Fruit fly (Drosophila melanogaster) whole organism, embryonic: ENCODE data around the gene dib.

Experiments
- Atf6 ChIP-seq: fragments of 200-800 bp; sonication (Bioruptor generic); IDR thresholded peaks from 2 replicates; pipeline ENCODE4 v1.3.6; 2022; ENCODE audit warnings: missing biosample characterization, missing genetic modification characterization
- Awh ChIP-seq: fragments of 200-800 bp; sonication (Bioruptor generic); IDR thresholded peaks from 2 replicates; pipeline ENCODE4, ENCODE4 v1.3.6; 2022; ENCODE audit warnings: missing biosample characterization, missing genetic modification characterization
- Bdp1 ChIP-seq: fragments of 200-800 bp; sonication (Bioruptor generic); optimal IDR thresholded peaks from 3 replicates; lab custom pipeline; 2016; ENCODE audit warnings: missing biosample characterization, missing genetic modification characterization
- CG1233 ChIP-seq: fragments of 200-800 bp; sonication (Bioruptor generic); optimal IDR thresholded peaks from 4 replicates; lab custom pipeline; 2018; ENCODE audit warnings: missing biosample characterization, mild to moderate bottlenecking, missing genetic modification characterization
- CG13775 ChIP-seq: fragments of 200-800 bp; sonication (Bioruptor generic); optimal IDR thresholded peaks from 3 replicates; lab custom pipeline; 2017; ENCODE audit warnings: missing biosample characterization, mild to moderate bottlenecking, missing genetic modification characterization
- CG15514 ChIP-seq: fragments of 200-800 bp; sonication (Bioruptor generic); optimal IDR thresholded peaks from 3 replicates; lab custom pipeline; 2017; ENCODE audit warnings: missing biosample characterization, missing genetic modification characterization, mild to moderate bottlenecking, moderate library complexity, missing genetic modification reagents
- CG15601 ChIP-seq: fragments of 200-800 bp; sonication (Bioruptor generic); optimal IDR thresholded peaks from 3 replicates; lab custom pipeline; 2019; ENCODE audit warnings: missing biosample characterization, mild to moderate bottlenecking, missing genetic modification characterization, moderate library complexity
- CG17186 ChIP-seq: fragments of 200-800 bp; sonication (Bioruptor generic); optimal IDR thresholded peaks from 3 replicates; lab custom pipeline; 2017; ENCODE audit warnings: missing biosample characterization, missing genetic modification reagents, missing genetic modification characterization
- CG18764 ChIP-seq: fragments of 200-800 bp; sonication (Bioruptor generic); optimal IDR thresholded peaks from 3 replicates; lab custom pipeline; 2016; ENCODE audit warnings: missing biosample characterization, missing genetic modification characterization
- CG2120 ChIP-seq: fragments of 200-800 bp; sonication (Bioruptor generic); optimal IDR thresholded peaks from 3 replicates; lab custom pipeline; 2016; ENCODE audit warnings: missing biosample characterization, missing genetic modification characterization
- CG2199 ChIP-seq: fragments of 200-800 bp; sonication (Bioruptor generic); IDR thresholded peaks from 3 replicates; pipeline ENCODE4 v1.3.6; 2022; ENCODE audit warnings: missing biosample characterization, missing genetic modification characterization
- CG30403 ChIP-seq: fragments of 200-800 bp; sonication (Bioruptor generic); optimal IDR thresholded peaks from 3 replicates; lab custom pipeline; 2016; ENCODE audit warnings: missing biosample characterization, missing genetic modification characterization
- CG34376 ChIP-seq: fragments of 200-800 bp; sonication (Bioruptor generic); optimal IDR thresholded peaks from 2 replicates; lab custom pipeline; 2018; ENCODE audit warnings: missing biosample characterization, mild to moderate bottlenecking, missing genetic modification characterization
- CG34422 ChIP-seq: fragments of 200-800 bp; sonication (Bioruptor generic); IDR thresholded peaks from 3 replicates; pipeline ENCODE4 v1.3.6; 2022; ENCODE audit warnings: missing biosample characterization, missing genetic modification characterization
- CG4617 ChIP-seq: fragments of 200-800 bp; sonication (Bioruptor generic); optimal IDR thresholded peaks from 3 replicates; lab custom pipeline; 2016; ENCODE audit warnings: missing biosample characterization, missing genetic modification characterization, borderline replicate concordance
- CG4707 ChIP-seq: fragments of 200-800 bp; sonication (Bioruptor generic); optimal IDR thresholded peaks from 2 replicates; lab custom pipeline; 2018; ENCODE audit warnings: missing biosample characterization, mild to moderate bottlenecking, missing genetic modification characterization, moderate library complexity
- CG7928 ChIP-seq: fragments of 200-800 bp; sonication (Bioruptor generic); optimal IDR thresholded peaks from 2 replicates; lab custom pipeline; 2017; ENCODE audit warnings: missing biosample characterization, mild to moderate bottlenecking, missing genetic modification characterization
- CG7987 ChIP-seq: fragments of 200-800 bp; sonication (Bioruptor generic); optimal IDR thresholded peaks from 2 replicates; lab custom pipeline; 2018; ENCODE audit warnings: missing biosample characterization, mild to moderate bottlenecking, missing genetic modification characterization, moderate library complexity
- CG8359 ChIP-seq: fragments of 200-800 bp; sonication (Bioruptor generic); optimal IDR thresholded peaks from 2 replicates; lab custom pipeline; 2017; ENCODE audit warnings: missing biosample characterization, mild to moderate bottlenecking, missing genetic modification characterization, borderline replicate concordance
- D ChIP-seq, 2 experiments: fragments of 200-800 bp in 1 of 2; fragments of >200 bp in 1 of 2; sonication (Bioruptor generic) in 1 of 2; optimal IDR thresholded peaks; 2 replicates in 1 of 2; 3 replicates in 1 of 2; lab custom pipeline; 2017; ENCODE audit warnings: mild to moderate bottlenecking in 1 of 2, missing biosample characterization in 1 of 2, missing genetic modification characterization in 1 of 2, missing genetic modification reagents in 1 of 2
- Dfd ChIP-seq, 2 experiments: fragments of >200 bp; optimal IDR thresholded peaks; 2 replicates each; lab custom pipeline; 2017; ENCODE audit warnings: missing biosample characterization in 2 of 2, missing genetic modification characterization in 2 of 2
- Dp ChIP-seq: fragments of 200-800 bp; sonication (Bioruptor generic); optimal IDR thresholded peaks from 2 replicates; lab custom pipeline; 2018; ENCODE audit warnings: missing biosample characterization, mild to moderate bottlenecking, missing genetic modification characterization, moderate library complexity
- Eip74EF ChIP-seq, 2 experiments: fragments of 200-800 bp in 1 of 2; fragments of >200 bp in 1 of 2; sonication (Bioruptor generic) in 1 of 2; optimal IDR thresholded peaks; 2 replicates each; lab custom pipeline; 2017 to 2019; ENCODE audit warnings: missing biosample characterization in 2 of 2, missing genetic modification characterization in 2 of 2, mild to moderate bottlenecking in 1 of 2, moderate library complexity in 1 of 2
- Gug ChIP-seq: fragments of 200-800 bp; sonication (Bioruptor generic); IDR thresholded peaks from 4 replicates; pipeline ENCODE4 v1.3.6; 2022; ENCODE audit warnings: missing biosample characterization, missing genetic modification characterization
- HLH4C ChIP-seq: fragments of 200-800 bp; sonication (Bioruptor generic); IDR thresholded peaks from 3 replicates; pipeline ENCODE4 v1.3.6; 2022; ENCODE audit warnings: missing biosample characterization, missing genetic modification characterization; ENCODE audit not compliant: partially characterized antibody
- HLH54F ChIP-seq: fragments of 200-800 bp; sonication (Bioruptor generic); optimal IDR thresholded peaks from 3 replicates; lab custom pipeline; 2016; ENCODE audit warnings: missing biosample characterization, missing genetic modification characterization
- Hand ChIP-seq: fragments of 200-800 bp; sonication (Bioruptor generic); optimal IDR thresholded peaks from 2 replicates; lab custom pipeline; 2017; ENCODE audit warnings: mild to moderate bottlenecking, missing biosample characterization, missing genetic modification reagents, missing genetic modification characterization
- MESR4 ChIP-seq: fragments of 200-800 bp; sonication (Bioruptor generic); optimal IDR thresholded peaks from 2 replicates; lab custom pipeline; 2018; ENCODE audit warnings: missing biosample characterization, mild to moderate bottlenecking, missing genetic modification characterization, moderate library complexity
- Ptx1 ChIP-seq: fragments of 200-800 bp; sonication (Bioruptor generic); IDR thresholded peaks from 2 replicates; pipeline ENCODE4 v1.3.6; 2022; ENCODE audit warnings: missing biosample characterization, missing genetic modification characterization
- Spps ChIP-seq: fragments of 200-800 bp; sonication (Bioruptor generic); optimal IDR thresholded peaks from 2 replicates; lab custom pipeline; 2018; ENCODE audit warnings: missing biosample characterization, mild to moderate bottlenecking, missing genetic modification characterization
- Sry-β ChIP-seq: fragments of 200-800 bp; sonication (Bioruptor generic); optimal IDR thresholded peaks from 2 replicates; lab custom pipeline; 2018; ENCODE audit warnings: missing biosample characterization, mild to moderate bottlenecking, missing genetic modification characterization, moderate library complexity
- Usf ChIP-seq: fragments of 200-800 bp; sonication (Bioruptor generic); optimal IDR thresholded peaks from 2 replicates; lab custom pipeline; 2017; ENCODE audit warnings: missing genotype, missing biosample characterization, missing genetic modification characterization
- ara ChIP-seq: fragments of 200-800 bp; sonication (Bioruptor generic); IDR thresholded peaks from 2 replicates; pipeline ENCODE4 v1.3.6; 2022; ENCODE audit warnings: missing biosample characterization, missing genetic modification characterization
- az2 ChIP-seq: fragments of 200-800 bp; sonication (Bioruptor generic); optimal IDR thresholded peaks from 3 replicates; lab custom pipeline; 2016; ENCODE audit warnings: missing biosample characterization, missing genetic modification characterization
- br ChIP-seq: fragments of >200 bp; optimal IDR thresholded peaks from 2 replicates; lab custom pipeline; 2017
- bsh ChIP-seq, 2 experiments: fragments of 200-800 bp; sonication (Bioruptor generic); optimal IDR thresholded peaks; 2 replicates each; lab custom pipeline; 2017 to 2018; ENCODE audit warnings: mild to moderate bottlenecking in 2 of 2, missing biosample characterization in 2 of 2, missing genetic modification characterization in 2 of 2, moderate library complexity in 1 of 2
- caup ChIP-seq: fragments of 200-800 bp; sonication (Bioruptor generic); optimal IDR thresholded peaks from 3 replicates; lab custom pipeline; 2017; ENCODE audit warnings: missing biosample characterization, mild to moderate bottlenecking, missing genetic modification characterization, moderate library complexity; ENCODE audit not compliant: severe bottlenecking
- danr ChIP-seq: fragments of 200-800 bp; sonication (Bioruptor generic); IDR thresholded peaks from 2 replicates; pipeline ENCODE4 v1.3.6; 2022; ENCODE audit warnings: missing biosample characterization, missing genetic modification characterization
- esg ChIP-seq: fragments of 200-800 bp; sonication (Bioruptor generic); conservative IDR thresholded peaks from 2 replicates; pipeline ENCODE4 v1.3.6; 2022; ENCODE audit warnings: missing biosample characterization, missing genetic modification characterization
- exex ChIP-seq: fragments of 200-800 bp; sonication (Bioruptor generic); optimal IDR thresholded peaks from 4 replicates; lab custom pipeline; 2018; ENCODE audit warnings: missing biosample characterization, mild to moderate bottlenecking, missing genetic modification characterization, moderate library complexity
- fd64A ChIP-seq: fragments of 200-800 bp; sonication (Bioruptor generic); optimal IDR thresholded peaks from 3 replicates; lab custom pipeline; 2018; ENCODE audit warnings: missing biosample characterization, mild to moderate bottlenecking, missing genetic modification characterization
- grn ChIP-seq: fragments of 200-800 bp; sonication (Bioruptor generic); optimal IDR thresholded peaks from 3 replicates; lab custom pipeline; 2017; ENCODE audit warnings: missing biosample characterization, missing genetic modification characterization
- kni ChIP-seq: fragments of 200-800 bp; sonication (Bioruptor generic); optimal IDR thresholded peaks from 3 replicates; lab custom pipeline; 2017; ENCODE audit warnings: mild to moderate bottlenecking, missing biosample characterization, missing genetic modification reagents, missing genetic modification characterization
- pfk ChIP-seq: fragments of 200-800 bp; sonication (Bioruptor generic); optimal IDR thresholded peaks from 2 replicates; lab custom pipeline; 2018; ENCODE audit warnings: missing biosample characterization, mild to moderate bottlenecking, missing genetic modification characterization, moderate library complexity
- sd ChIP-seq: fragments of 200-800 bp; sonication (Bioruptor generic); optimal IDR thresholded peaks from 3 replicates; lab custom pipeline; 2018; ENCODE audit warnings: missing biosample characterization, mild to moderate bottlenecking, missing genetic modification characterization, moderate library complexity
- sens ChIP-seq: fragments of 200-800 bp; sonication (Bioruptor generic); peaks from one replicate; lab custom pipeline; 2016; ENCODE audit warnings: missing biosample characterization, missing genetic modification characterization
- zen ChIP-seq: fragments of 200-800 bp; sonication (Bioruptor generic); optimal IDR thresholded peaks from 3 replicates; lab custom pipeline; 2018; ENCODE audit warnings: missing biosample characterization, mild to moderate bottlenecking, missing genetic modification characterization, moderate library complexity

The dib gene

DNA sequence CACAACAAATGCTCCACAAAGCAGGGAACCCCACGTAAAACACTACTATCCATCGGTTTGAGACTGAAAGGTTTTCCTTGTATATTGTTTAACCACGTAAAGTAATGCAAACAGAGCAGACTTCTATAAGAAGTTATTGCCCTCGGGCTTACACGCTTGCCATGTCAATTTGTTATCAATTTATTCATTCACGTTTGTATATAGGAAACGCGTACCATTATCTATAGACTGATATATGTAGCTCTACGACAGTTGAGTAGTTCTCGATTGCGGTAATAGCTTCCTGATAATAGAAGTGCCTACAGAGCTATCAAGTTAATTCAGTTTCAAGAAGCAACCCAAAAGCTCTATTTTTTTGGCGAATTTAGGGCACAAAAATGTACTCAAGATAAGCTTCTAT is 37.1 kb downstream of the dib start (continued):
- peak; percentile 32 for TF ChIP-seq grn
- no peak for TF ChIP-seq HLH4C (GFP tag; lab: Robert Waterston, UW)
- TF ChIP-seq D (optimal IDR thresholded peaks at IDR 0.05; lab: Kevin White, UChicago), result no peak
- TF ChIP-seq D (GFP tag; optimal IDR thresholded peaks at IDR 0.05; lab: Kevin White, UChicago), result no peak
- TF ChIP-seq Eip74EF (GFP tag; optimal IDR thresholded peaks at IDR 0.05; lab: Kevin White, UChicago), result peak in 1 of 2 experiments; percentile 72
- peak; percentile 95 for TF ChIP-seq exex (tag; lab: Kevin White, UChicago)
- no peak for TF ChIP-seq CG1233 (GFP tag; lab: Kevin White, UChicago)
- TF ChIP-seq CG15601 (tag; lab: Kevin White, UChicago), result peak; percentile 3
- TF ChIP-seq Dfd (GFP tag; optimal IDR thresholded peaks at IDR 0.05; lab: Kevin White, UChicago), result no peak
- TF ChIP-seq br (lab: Kevin White, UChicago), result no peak
- TF ChIP-seq CG4707 (GFP tag; lab: Kevin White, UChicago), result no peak
- TF ChIP-seq CG34376, result peak; percentile 15
- peak; percentile 14 for TF ChIP-seq caup
- TF ChIP-seq CG7928 (GFP tag; lab: Kevin White, UChicago), result no peak
- TF ChIP-seq CG8359 (GFP tag; lab: Kevin White, UChicago), result no peak

DNA sequence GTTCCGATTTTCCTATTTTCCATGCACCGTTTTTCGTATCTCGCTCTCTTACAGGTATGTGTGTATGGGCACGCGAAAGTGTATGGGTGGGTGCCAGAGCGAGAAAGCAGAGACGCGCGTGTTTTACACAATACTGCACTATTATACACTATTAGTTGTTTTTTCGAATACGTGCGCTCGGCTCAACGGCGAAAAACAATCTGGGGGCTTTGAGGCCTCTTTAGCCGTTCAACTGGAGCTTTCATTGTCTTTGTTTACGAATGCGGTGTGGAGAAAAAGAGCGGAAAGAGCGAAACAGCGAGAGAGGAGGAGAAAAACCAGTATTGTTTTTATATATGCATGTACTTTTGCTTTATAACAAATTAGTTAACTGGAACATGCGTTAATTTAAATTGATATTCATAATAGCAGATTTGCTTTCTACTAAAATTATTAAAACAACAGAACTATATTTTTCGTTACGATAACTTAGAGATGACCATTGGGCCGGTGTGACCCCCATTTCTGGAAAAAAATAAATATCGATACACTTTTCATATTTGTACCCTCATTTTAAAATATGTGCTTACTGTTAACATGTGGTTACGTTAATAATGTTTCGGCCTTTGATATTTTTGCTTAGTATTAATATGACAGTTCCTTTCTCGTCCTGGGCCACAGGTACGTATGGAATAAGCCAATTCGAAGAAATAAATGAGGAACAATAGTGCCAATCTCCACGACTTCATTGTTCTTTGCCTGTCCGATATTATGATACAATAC is 40.6 kb downstream of the dib start, which contains the start of gene CG14995:
Gene CG14995, minus strand, starts transcription at position 761 of the 762 bp plus-strand sequence.
- TF ChIP-seq CG34422 (peak; percentile 75; the same call in 1 of the 3 replicates), CG2199 (GFP tag; lab: Robert Waterston, UW) (no peak), sd (tag; lab: Kevin White, UChicago) (peak; percentile 79), sens (GFP tag; lab: Kevin White, UChicago) (peak; percentile 93), CG2120 (no peak), MESR4 (GFP tag; lab: Kevin White, UChicago) (peak; percentile 49), Awh (GFP tag; lab: Robert Waterston, UW) (no peak), az2 (GFP tag; lab: Kevin White, UChicago) (no peak), fd64A (peak; percentile 51), CG15514 (GFP tag; lab: Kevin White, UChicago) (peak; percentile 31), Hand (peak; percentile 34), CG18764 (GFP tag; lab: Kevin White, UChicago) (no peak), zen (tag; lab: Kevin White, UChicago) (peak; percentile 1), bsh (GFP tag; optimal IDR thresholded peaks at IDR 0.05; lab: Kevin White, UChicago) (peak in 1 of 2 experiments; percentile 0), esg (GFP tag; lab: Robert Waterston, UW) (no peak), CG7987 (peak; percentile 56), Usf (no peak), CG4707 (GFP tag; lab: Kevin White, UChicago) (no peak), Atf6 (GFP tag; lab: Robert Waterston, UW) (peak; percentile 42; the same call in 1 of the 2 replicates), CG30403 (GFP tag; lab: Kevin White, UChicago) (no peak), CG13775 (GFP tag; lab: Kevin White, UChicago) (no peak), CG17186 (no peak), Gug (GFP tag; lab: Robert Waterston, UW) (no peak), exex (tag; lab: Kevin White, UChicago) (peak; percentile 31), Dp (GFP tag; lab: Kevin White, UChicago) (peak; percentile 72), HLH54F (no peak), Bdp1 (GFP tag; lab: Kevin White, UChicago) (no peak), danr (no peak), Ptx1 (no peak), ara (no peak), kni (GFP tag; lab: Kevin White, UChicago) (peak; percentile 56), pfk (GFP tag; lab: Kevin White, UChicago) (no peak), CG4617 (GFP tag; lab: Kevin White, UChicago) (peak; percentile 41), Spps (no peak), Sry-β (GFP tag; lab: Kevin White, UChicago) (no peak)
